Fruit fly (Drosophila melanogaster) whole organism, embryonic: Measurements from ENCODE around the gene Ldaf1.

ENCODE experiments used
- Abd-B ChIP-seq: fragments of 200-800 bp; sonication (Bioruptor generic); optimal IDR thresholded peaks from 2 replicates; lab custom pipeline; 2018; ENCODE audit warnings: missing biosample characterization, mild to moderate bottlenecking, missing genetic modification characterization, moderate library complexity
- BEAF-32 ChIP-seq: fragments of 200-800 bp; sonication (Bioruptor generic); optimal IDR thresholded peaks from 3 replicates; lab custom pipeline; 2017; ENCODE audit warnings: missing biosample characterization, missing genetic modification characterization, mild to moderate bottlenecking, moderate library complexity, missing genetic modification reagents
- Bdp1 ChIP-seq: fragments of 200-800 bp; sonication (Bioruptor generic); optimal IDR thresholded peaks from 3 replicates; lab custom pipeline; 2016; ENCODE audit warnings: missing biosample characterization, missing genetic modification characterization
- CG1024 ChIP-seq: fragments of 200-800 bp; sonication (Bioruptor generic); IDR thresholded peaks from 2 replicates; pipeline ENCODE4 v1.3.6; 2022; ENCODE audit warnings: missing biosample characterization, missing genetic modification characterization
- CG12744 ChIP-seq: fragments of 200-800 bp; sonication (Bioruptor generic); optimal IDR thresholded peaks from 2 replicates; lab custom pipeline; 2016; ENCODE audit warnings: missing biosample characterization, missing genetic modification characterization
- CG14050 ChIP-seq: fragments of 200-800 bp; sonication (Bioruptor generic); IDR thresholded peaks from 3 replicates; pipeline ENCODE4 v1.3.6; 2022; ENCODE audit warnings: missing biosample characterization, missing genetic modification characterization
- CG15514 ChIP-seq: fragments of 200-800 bp; sonication (Bioruptor generic); optimal IDR thresholded peaks from 3 replicates; lab custom pipeline; 2017; ENCODE audit warnings: missing biosample characterization, missing genetic modification characterization, mild to moderate bottlenecking, moderate library complexity, missing genetic modification reagents
- CG15696 ChIP-seq: fragments of 200-800 bp; sonication (Bioruptor generic); optimal IDR thresholded peaks from 2 replicates; lab custom pipeline; 2019; ENCODE audit warnings: missing biosample characterization, mild to moderate bottlenecking, missing genetic modification characterization, moderate library complexity
- CG1602 ChIP-seq: fragments of 200-800 bp; sonication (Bioruptor generic); optimal IDR thresholded peaks from 3 replicates; lab custom pipeline; 2016; ENCODE audit warnings: missing biosample characterization, missing genetic modification characterization
- CG17829 ChIP-seq: fragments of 200-800 bp; optimal IDR thresholded peaks from 2 replicates; lab custom pipeline; 2019; ENCODE audit warnings: missing biosample characterization, mild to moderate bottlenecking, missing genetic modification characterization, moderate library complexity
- CG2202 ChIP-seq: fragments of 200-800 bp; sonication (Bioruptor generic); optimal IDR thresholded peaks from 2 replicates; lab custom pipeline; 2018; ENCODE audit warnings: missing biosample characterization, mild to moderate bottlenecking, missing genetic modification characterization
- CG2875 ChIP-seq: fragments of 200-800 bp; sonication (Bioruptor generic); optimal IDR thresholded peaks from 2 replicates; lab custom pipeline; 2017; ENCODE audit warnings: missing biosample characterization, mild to moderate bottlenecking, missing genetic modification characterization, missing genetic modification reagents
- CG31388 ChIP-seq: fragments of 200-800 bp; sonication (Bioruptor generic); optimal IDR thresholded peaks from 2 replicates; lab custom pipeline; 2016; ENCODE audit warnings: missing biosample characterization, missing genetic modification characterization
- CG34422 ChIP-seq: fragments of 200-800 bp; sonication (Bioruptor generic); IDR thresholded peaks from 3 replicates; pipeline ENCODE4 v1.3.6; 2022; ENCODE audit warnings: missing biosample characterization, missing genetic modification characterization
- CG4328 ChIP-seq: fragments of 200-800 bp; sonication (Bioruptor generic); optimal IDR thresholded peaks from 3 replicates; lab custom pipeline; 2017; ENCODE audit warnings: missing biosample characterization, missing genetic modification reagents, missing genetic modification characterization
- CG4707 ChIP-seq: fragments of 200-800 bp; sonication (Bioruptor generic); optimal IDR thresholded peaks from 2 replicates; lab custom pipeline; 2018; ENCODE audit warnings: missing biosample characterization, mild to moderate bottlenecking, missing genetic modification characterization, moderate library complexity
- CG6175 ChIP-seq: fragments of 200-800 bp; sonication (Bioruptor generic); IDR thresholded peaks from 3 replicates; pipeline ENCODE4 v1.3.6; 2022; ENCODE audit warnings: missing biosample characterization, missing genetic modification characterization
- CG8089 ChIP-seq: fragments of 200-800 bp; sonication (Bioruptor generic); optimal IDR thresholded peaks from 3 replicates; lab custom pipeline; 2016; ENCODE audit warnings: missing biosample characterization, missing genetic modification characterization
- CG8944 ChIP-seq: fragments of 200-800 bp; sonication (Bioruptor generic); optimal IDR thresholded peaks from 3 replicates; lab custom pipeline; 2016; ENCODE audit warnings: missing biosample characterization, missing genetic modification characterization
- Ets65A ChIP-seq: fragments of 200-800 bp; sonication (Bioruptor generic); peaks from one replicate; lab custom pipeline; 2016; ENCODE audit warnings: missing biosample characterization, missing genetic modification characterization
- HHEX ChIP-seq: fragments of 200-800 bp; sonication (Bioruptor generic); optimal IDR thresholded peaks from 3 replicates; lab custom pipeline; 2017; ENCODE audit warnings: missing biosample characterization, mild to moderate bottlenecking, missing genetic modification characterization, missing genetic modification reagents
- HLHmδ ChIP-seq: fragments of 200-800 bp; sonication (Bioruptor generic); optimal IDR thresholded peaks from 2 replicates; lab custom pipeline; 2018; ENCODE audit warnings: missing biosample characterization, mild to moderate bottlenecking, missing genetic modification characterization, moderate library complexity
- Hr39 ChIP-seq: fragments of >200 bp; optimal IDR thresholded peaks from 2 replicates; lab custom pipeline; 2017
- Jarid2 ChIP-seq: fragments of 200-800 bp; sonication (Bioruptor generic); optimal IDR thresholded peaks from 3 replicates; lab custom pipeline; 2017; ENCODE audit warnings: mild to moderate bottlenecking, missing biosample characterization, missing genetic modification reagents, missing genetic modification characterization
- Lim3 ChIP-seq: fragments of 200-800 bp; sonication (Bioruptor generic); IDR thresholded peaks from 2 replicates; pipeline ENCODE4 v1.3.6; 2022; ENCODE audit warnings: missing biosample characterization, missing genetic modification characterization
- Neu2 ChIP-seq: fragments of 200-800 bp; sonication (Bioruptor generic); optimal IDR thresholded peaks from 3 replicates; lab custom pipeline; 2016; ENCODE audit warnings: missing biosample characterization, missing genetic modification characterization, borderline replicate concordance
- Opbp ChIP-seq: fragments of 200-800 bp; sonication (Bioruptor generic); IDR thresholded peaks from 3 replicates; pipeline ENCODE4 v1.3.6; 2022; ENCODE audit warnings: missing biosample characterization, missing genetic modification characterization; ENCODE audit not compliant: partially characterized antibody
- PHDP ChIP-seq: fragments of 200-800 bp; sonication (Bioruptor generic); optimal IDR thresholded peaks from 3 replicates; lab custom pipeline; 2018; ENCODE audit warnings: missing biosample characterization, mild to moderate bottlenecking, missing genetic modification characterization, moderate library complexity
- Taf1 ChIP-seq: fragments of 200-800 bp; sonication (Bioruptor generic); IDR thresholded peaks from 2 replicates; pipeline ENCODE4 v1.3.6; 2022; ENCODE audit warnings: missing biosample characterization, missing genetic modification characterization
- Xbp1 ChIP-seq: fragments of 200-800 bp; sonication (Bioruptor generic); optimal IDR thresholded peaks from 3 replicates; lab custom pipeline; 2016; ENCODE audit warnings: missing biosample characterization, mild to moderate bottlenecking, missing genetic modification characterization
- ash1 ChIP-seq: fragments of 200-800 bp; sonication (Bioruptor generic); optimal IDR thresholded peaks from 2 replicates; lab custom pipeline; 2018; ENCODE audit warnings: missing biosample characterization, mild to moderate bottlenecking, missing genetic modification characterization
- fru ChIP-seq: fragments of >200 bp; optimal IDR thresholded peaks from 2 replicates; lab custom pipeline; 2017
- gfzf ChIP-seq: fragments of 200-800 bp; sonication (Bioruptor generic); optimal IDR thresholded peaks from 2 replicates; lab custom pipeline; 2016; ENCODE audit warnings: missing biosample characterization, mild to moderate bottlenecking, missing genetic modification characterization, moderate library complexity
- grn ChIP-seq: fragments of 200-800 bp; sonication (Bioruptor generic); optimal IDR thresholded peaks from 3 replicates; lab custom pipeline; 2017; ENCODE audit warnings: missing biosample characterization, missing genetic modification characterization
- gro ChIP-seq: fragments of 200-800 bp; sonication (Bioruptor generic); optimal IDR thresholded peaks from 2 replicates; lab custom pipeline; 2016; ENCODE audit warnings: missing biosample characterization, missing genetic modification characterization
- gsb-n ChIP-seq: fragments of 200-800 bp; sonication (Bioruptor generic); optimal IDR thresholded peaks from 3 replicates; lab custom pipeline; 2018; ENCODE audit warnings: missing biosample characterization, mild to moderate bottlenecking, missing genetic modification characterization
- hbn ChIP-seq: fragments of 200-800 bp; sonication (Bioruptor generic); IDR thresholded peaks from 2 replicates; pipeline ENCODE4 v1.3.6; 2022; ENCODE audit warnings: missing biosample characterization, missing genetic modification characterization; ENCODE audit not compliant: partially characterized antibody
- inv ChIP-seq: fragments of 200-800 bp; sonication (Bioruptor generic); IDR thresholded peaks from 2 replicates; pipeline ENCODE4 v1.3.6; 2022; ENCODE audit warnings: missing biosample characterization, missing genetic modification characterization; ENCODE audit not compliant: partially characterized antibody
- jigr1 ChIP-seq: fragments of 200-800 bp; sonication (Bioruptor generic); IDR thresholded peaks from 3 replicates; pipeline ENCODE4 v1.3.6; 2022; ENCODE audit warnings: missing biosample characterization, missing genetic modification characterization
- mam ChIP-seq: fragments of 200-800 bp; sonication (Bioruptor generic); optimal IDR thresholded peaks from 3 replicates; lab custom pipeline; 2016; ENCODE audit warnings: missing biosample characterization, missing genetic modification characterization
- onecut ChIP-seq: fragments of 200-800 bp; sonication (Bioruptor generic); IDR thresholded peaks from 2 replicates; pipeline ENCODE4 v1.3.6; 2022; ENCODE audit warnings: missing biosample characterization, missing genetic modification characterization
- pho ChIP-seq: fragments of 200-800 bp; sonication (Bioruptor generic); optimal IDR thresholded peaks from 2 replicates; lab custom pipeline; 2016; ENCODE audit warnings: missing biosample characterization, missing genetic modification characterization
- pnt ChIP-seq: fragments of 200-800 bp; sonication (Bioruptor generic); optimal IDR thresholded peaks from 3 replicates; lab custom pipeline; 2016; ENCODE audit warnings: missing biosample characterization, missing genetic modification characterization
- rib ChIP-seq: fragments of 200-800 bp; sonication (Bioruptor generic); IDR thresholded peaks from 2 replicates; pipeline ENCODE4 v1.3.6; 2022; ENCODE audit warnings: missing biosample characterization, missing genetic modification characterization
- sd ChIP-seq: fragments of 200-800 bp; sonication (Bioruptor generic); optimal IDR thresholded peaks from 3 replicates; lab custom pipeline; 2018; ENCODE audit warnings: missing biosample characterization, mild to moderate bottlenecking, missing genetic modification characterization, moderate library complexity
- sima ChIP-seq: fragments of 200-800 bp; sonication (Bioruptor generic); optimal IDR thresholded peaks from 2 replicates; lab custom pipeline; 2016; ENCODE audit warnings: missing biosample characterization, missing genetic modification characterization
- so ChIP-seq: fragments of 200-800 bp; sonication (Bioruptor generic); IDR thresholded peaks from 3 replicates; pipeline ENCODE4 v1.3.6; 2022; ENCODE audit warnings: missing biosample characterization, missing genetic modification characterization
- ttk ChIP-seq: fragments of 200-800 bp; sonication (Bioruptor generic); IDR thresholded peaks from 2 replicates; pipeline ENCODE4 v2.1.2; 2022; ENCODE audit warnings: missing biosample characterization, missing genetic modification characterization
- twi ChIP-seq: fragments of 200-800 bp; optimal IDR thresholded peaks from 2 replicates; lab custom pipeline; 2019; ENCODE audit warnings: missing biosample characterization, mild to moderate bottlenecking, missing genetic modification characterization, moderate library complexity

Ldaf1 gene

DNA sequence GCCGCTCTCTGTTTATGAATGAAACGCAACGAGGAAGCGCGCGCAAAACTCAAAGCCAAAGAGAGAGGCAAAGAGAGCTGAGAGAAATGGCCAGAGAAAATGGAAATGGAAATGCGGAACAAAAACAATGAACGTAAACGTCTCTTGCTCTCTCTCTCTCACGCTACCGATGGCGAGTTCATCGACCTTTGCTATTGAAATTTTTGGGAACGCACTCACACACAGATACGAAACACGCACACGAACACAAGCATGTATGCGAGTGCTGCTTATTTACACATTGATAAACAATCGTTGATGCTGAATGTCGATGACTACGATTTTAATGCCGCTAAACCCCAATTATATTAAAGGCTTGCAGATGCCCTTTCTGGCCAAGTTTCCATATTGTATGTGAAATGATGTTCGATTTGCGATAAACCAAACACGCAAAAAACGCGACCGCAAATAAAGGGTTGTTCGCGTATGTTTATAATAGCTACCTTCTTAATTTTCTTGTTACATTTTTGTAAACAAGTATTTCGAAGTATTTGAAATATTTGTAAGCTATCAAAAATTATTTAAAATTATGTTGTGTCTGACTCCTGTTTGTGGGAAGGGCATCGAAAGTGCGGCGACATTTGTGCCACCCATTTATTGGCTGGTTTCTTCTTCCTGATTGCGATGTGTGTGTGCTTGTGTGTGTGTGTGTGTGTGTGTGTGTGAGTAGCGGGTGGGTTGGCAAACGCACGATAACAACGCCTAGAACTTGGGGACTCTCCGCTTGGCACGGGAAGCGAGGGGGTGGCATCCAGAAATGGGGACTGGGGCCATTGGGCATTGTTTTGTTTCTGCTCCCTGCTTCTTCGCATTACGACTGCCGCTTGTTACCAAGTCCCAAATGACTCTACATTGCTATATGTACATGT is 41.9 kb upstream of the Ldaf1 start (continued):
- TF ChIP-seq Jarid2 (peak; percentile 33), gro (peak; percentile 76), Bdp1 (GFP tag; lab: Kevin White, UChicago) (no peak), CG1024 (no peak), Taf1 (no peak), BEAF-32 (GFP tag; lab: Kevin White, UChicago) (no peak), CG2875 (peak; percentile 66), onecut (GFP tag; lab: Robert Waterston, UW) (peak; percentile 15), mam (GFP tag; lab: Kevin White, UChicago) (peak; percentile 60), CG15696 (tag; lab: Kevin White, UChicago) (peak; percentile 44), CG34422 (GFP tag; lab: Robert Waterston, UW) (0 out of 3 replicates have a peak, but pooled peaks have one; percentile 8), sima (GFP tag; lab: Kevin White, UChicago) (peak; percentile 27), pho (GFP tag; lab: Kevin White, UChicago) (peak; percentile 57), CG4328 (GFP tag; lab: Kevin White, UChicago) (peak; percentile 5), CG15514 (GFP tag; lab: Kevin White, UChicago) (peak; percentile 47), HHEX (GFP tag; lab: Kevin White, UChicago) (peak; percentile 49), gfzf (no peak), Neu2 (peak; percentile 13), Xbp1 (GFP tag; lab: Kevin White, UChicago) (peak; percentile 68), CG12744 (GFP tag; lab: Kevin White, UChicago) (peak; percentile 43), CG8944 (GFP tag; lab: Kevin White, UChicago) (no peak), PHDP (tag; lab: Kevin White, UChicago) (peak; percentile 81), twi (tag; lab: Kevin White, UChicago) (peak; percentile 53), CG1602 (GFP tag; lab: Kevin White, UChicago) (peak; percentile 66), rib (GFP tag; lab: Robert Waterston, UW) (no peak), so (0 out of 3 replicates have a peak, but pooled peaks have one; percentile 39), CG6175 (GFP tag; lab: Robert Waterston, UW) (no peak), CG14050 (GFP tag; lab: Robert Waterston, UW) (0 out of 3 replicates have a peak, but pooled peaks have one; percentile 10), Ets65A (GFP tag; lab: Kevin White, UChicago) (peak; percentile 93), Opbp (GFP tag; lab: Robert Waterston, UW) (no peak), jigr1 (GFP tag; lab: Robert Waterston, UW) (no peak), pnt (GFP tag; lab: Kevin White, UChicago) (peak; percentile 61), grn (peak; percentile 58), gsb-n (tag; lab: Kevin White, UChicago) (peak; percentile 77), CG8089 (GFP tag; lab: Kevin White, UChicago) (peak; percentile 49), CG17829 (tag; lab: Kevin White, UChicago) (peak; percentile 66), CG31388 (GFP tag; lab: Kevin White, UChicago) (no peak), HLHmδ (GFP tag; lab: Kevin White, UChicago) (no peak), Abd-B (GFP tag; lab: Kevin White, UChicago) (peak; percentile 76), hbn (GFP tag; lab: Robert Waterston, UW) (no peak), sd (tag; lab: Kevin White, UChicago) (peak; percentile 68), CG2202 (tag; lab: Kevin White, UChicago) (peak; percentile 59), Hr39 (no peak), fru (lab: Kevin White, UChicago) (no peak), inv (no peak), CG4707 (GFP tag; lab: Kevin White, UChicago) (peak; percentile 27), ttk (GFP tag; lab: Robert Waterston, UW) (0 out of 2 replicates have a peak, but pooled peaks have one; percentile 18), ash1 (GFP tag; lab: Kevin White, UChicago) (no peak), Lim3 (GFP tag; lab: Robert Waterston, UW) (no peak)
